Fruit fly (Drosophila melanogaster) whole organism, embryonic: Measurements from ENCODE around the gene MBD-like.
A peak's percentile ranks its signal among the peaks of the same experiment; 100 is the strongest.

Experiments
- CG1024 ChIP-seq: fragments of 200-800 bp; sonication (Bioruptor generic); IDR thresholded peaks from 2 replicates; pipeline ENCODE4 v1.3.6; 2022; ENCODE audit warnings: missing biosample characterization, missing genetic modification characterization
- CG11247 ChIP-seq: fragments of 200-800 bp; sonication (Bioruptor generic); IDR thresholded peaks from 2 replicates; pipeline ENCODE4 v1.3.6; 2022; ENCODE audit warnings: missing biosample characterization, missing genetic modification characterization
- CG14014 ChIP-seq: fragments of 200-800 bp; sonication (Bioruptor generic); IDR thresholded peaks from 2 replicates; pipeline ENCODE4 v1.3.6; 2022; ENCODE audit warnings: missing biosample characterization, missing genetic modification characterization
- CG14710 ChIP-seq: fragments of 200-800 bp; sonication (Bioruptor generic); optimal IDR thresholded peaks from 3 replicates; lab custom pipeline; 2019; ENCODE audit warnings: missing biosample characterization, mild to moderate bottlenecking, missing genetic modification characterization, moderate library complexity
- CG16815 ChIP-seq: fragments of 200-800 bp; sonication (Bioruptor generic); optimal IDR thresholded peaks from 3 replicates; lab custom pipeline; 2017; ENCODE audit warnings: missing biosample characterization, mild to moderate bottlenecking, missing genetic modification characterization
- CG17186 ChIP-seq: fragments of 200-800 bp; sonication (Bioruptor generic); optimal IDR thresholded peaks from 3 replicates; lab custom pipeline; 2017; ENCODE audit warnings: missing biosample characterization, missing genetic modification reagents, missing genetic modification characterization
- CG18476 ChIP-seq: fragments of 200-800 bp; sonication (Bioruptor generic); optimal IDR thresholded peaks from 2 replicates; lab custom pipeline; 2016; ENCODE audit warnings: missing biosample characterization, mild to moderate bottlenecking, missing genetic modification characterization
- CG31224 ChIP-seq: fragments of 200-800 bp; sonication (Bioruptor generic); IDR thresholded peaks from 2 replicates; pipeline ENCODE4 v1.3.6; 2022; ENCODE audit warnings: missing biosample characterization, missing genetic modification characterization
- CG31388 ChIP-seq: fragments of 200-800 bp; sonication (Bioruptor generic); optimal IDR thresholded peaks from 2 replicates; lab custom pipeline; 2016; ENCODE audit warnings: missing biosample characterization, missing genetic modification characterization
- CG32532 ChIP-seq: fragments of 200-800 bp; sonication (Bioruptor generic); IDR thresholded peaks from 2 replicates; pipeline ENCODE4 v1.3.6; 2022; ENCODE audit warnings: missing biosample characterization, missing genetic modification characterization
- CG32767 ChIP-seq: fragments of 200-800 bp; sonication (Bioruptor generic); IDR thresholded peaks from 2 replicates; pipeline ENCODE4 v1.3.6; 2022; ENCODE audit warnings: missing biosample characterization, missing genetic modification characterization
- CG32772 ChIP-seq: fragments of 200-800 bp; sonication (Bioruptor generic); IDR thresholded peaks from 2 replicates; pipeline ENCODE4 v1.3.6; 2022; ENCODE audit warnings: missing biosample characterization, missing genetic modification characterization
- CG3838 ChIP-seq: fragments of 200-800 bp; sonication (Bioruptor generic); optimal IDR thresholded peaks from 3 replicates; lab custom pipeline; 2016; ENCODE audit warnings: missing biosample characterization, missing genetic modification characterization
- CG5953 ChIP-seq: fragments of 200-800 bp; sonication (Bioruptor generic); IDR thresholded peaks from 2 replicates; pipeline ENCODE4 v1.3.6; 2022; ENCODE audit warnings: missing biosample characterization, missing genetic modification characterization
- CG6175 ChIP-seq: fragments of 200-800 bp; sonication (Bioruptor generic); IDR thresholded peaks from 3 replicates; pipeline ENCODE4 v1.3.6; 2022; ENCODE audit warnings: missing biosample characterization, missing genetic modification characterization
- CG6654 ChIP-seq: fragments of 200-800 bp; sonication (Bioruptor generic); optimal IDR thresholded peaks from 2 replicates; lab custom pipeline; 2017; ENCODE audit warnings: missing biosample characterization, mild to moderate bottlenecking, missing genetic modification characterization
- CG6813 ChIP-seq: fragments of 200-800 bp; sonication (Bioruptor generic); optimal IDR thresholded peaks from 2 replicates; lab custom pipeline; 2017; ENCODE audit warnings: missing biosample characterization, missing genetic modification characterization, mild to moderate bottlenecking, moderate library complexity, missing genetic modification reagents
- CG7987 ChIP-seq: fragments of 200-800 bp; sonication (Bioruptor generic); optimal IDR thresholded peaks from 2 replicates; lab custom pipeline; 2018; ENCODE audit warnings: missing biosample characterization, mild to moderate bottlenecking, missing genetic modification characterization, moderate library complexity
- CG8359 ChIP-seq: fragments of 200-800 bp; sonication (Bioruptor generic); optimal IDR thresholded peaks from 2 replicates; lab custom pipeline; 2017; ENCODE audit warnings: missing biosample characterization, mild to moderate bottlenecking, missing genetic modification characterization, borderline replicate concordance
- CG9727 ChIP-seq: fragments of 200-800 bp; sonication (Bioruptor generic); optimal IDR thresholded peaks from 3 replicates; lab custom pipeline; 2017; ENCODE audit warnings: missing biosample characterization, mild to moderate bottlenecking, missing genetic modification characterization
- CG9797 ChIP-seq: fragments of 200-800 bp; sonication (Bioruptor generic); optimal IDR thresholded peaks from 3 replicates; lab custom pipeline; 2018; ENCODE audit warnings: missing biosample characterization, mild to moderate bottlenecking, missing genetic modification characterization
- CG9876 ChIP-seq: fragments of 200-800 bp; sonication (Bioruptor generic); optimal IDR thresholded peaks from 2 replicates; lab custom pipeline; 2016; ENCODE audit warnings: missing biosample characterization, missing genetic modification characterization
- CkIIα-i1 ChIP-seq: fragments of 200-800 bp; sonication (Bioruptor generic); IDR thresholded peaks from 2 replicates; pipeline ENCODE4 v1.3.6; 2022; ENCODE audit warnings: missing biosample characterization, missing genetic modification characterization
- Fer2 ChIP-seq: fragments of 200-800 bp; sonication (Bioruptor generic); optimal IDR thresholded peaks from 2 replicates; lab custom pipeline; 2018; ENCODE audit warnings: missing biosample characterization, mild to moderate bottlenecking, missing genetic modification characterization, moderate library complexity
- H2.0 ChIP-seq: fragments of 200-800 bp; sonication (Bioruptor generic); IDR thresholded peaks from 2 replicates; pipeline ENCODE4 v1.3.6; 2022; ENCODE audit warnings: missing biosample characterization, missing genetic modification characterization
- HLH54F ChIP-seq: fragments of 200-800 bp; sonication (Bioruptor generic); optimal IDR thresholded peaks from 3 replicates; lab custom pipeline; 2016; ENCODE audit warnings: missing biosample characterization, missing genetic modification characterization
- Nf-YA ChIP-seq: fragments of 200-800 bp; sonication (Bioruptor generic); IDR thresholded peaks from 2 replicates; pipeline ENCODE4 v1.3.6; 2022; ENCODE audit warnings: missing biosample characterization, missing genetic modification characterization
- Rx ChIP-seq: fragments of 200-800 bp; sonication (Bioruptor generic); IDR thresholded peaks from 2 replicates; pipeline ENCODE4 v1.3.6; 2022; ENCODE audit warnings: missing biosample characterization, missing genetic modification characterization
- Spps ChIP-seq: fragments of 200-800 bp; sonication (Bioruptor generic); optimal IDR thresholded peaks from 2 replicates; lab custom pipeline; 2018; ENCODE audit warnings: missing biosample characterization, mild to moderate bottlenecking, missing genetic modification characterization
- Vsx1 ChIP-seq: fragments of 200-800 bp; sonication (Bioruptor generic); optimal IDR thresholded peaks from 2 replicates; lab custom pipeline; 2017; ENCODE audit warnings: missing biosample characterization, mild to moderate bottlenecking, missing genetic modification characterization, missing genetic modification reagents
- ab ChIP-seq: fragments of 200-800 bp; sonication (Bioruptor generic); optimal IDR thresholded peaks from 2 replicates; lab custom pipeline; 2016; ENCODE audit warnings: missing biosample characterization, missing genetic modification characterization
- cas ChIP-seq: fragments of 200-800 bp; sonication (Bioruptor generic); IDR thresholded peaks from 2 replicates; pipeline ENCODE4 v1.3.6; 2022; ENCODE audit warnings: missing biosample characterization, missing genetic modification characterization
- da ChIP-seq: fragments of 200-800 bp; sonication (Bioruptor generic); optimal IDR thresholded peaks from 2 replicates; lab custom pipeline; 2016; ENCODE audit warnings: missing biosample characterization, missing genetic modification characterization
- dati ChIP-seq: fragments of 200-800 bp; sonication (Bioruptor generic); IDR thresholded peaks from 2 replicates; pipeline ENCODE4 v1.3.6; 2022; ENCODE audit warnings: missing biosample characterization, missing genetic modification characterization
- eve ChIP-seq, 2 experiments: fragments of >200 bp; optimal IDR thresholded peaks; 2 replicates each; lab custom pipeline; 2017; ENCODE audit warnings: missing biosample characterization in 2 of 2, missing genetic modification characterization in 2 of 2
- fru ChIP-seq: fragments of >200 bp; optimal IDR thresholded peaks from 2 replicates; lab custom pipeline; 2017
- gfzf ChIP-seq: fragments of 200-800 bp; sonication (Bioruptor generic); optimal IDR thresholded peaks from 2 replicates; lab custom pipeline; 2016; ENCODE audit warnings: missing biosample characterization, mild to moderate bottlenecking, missing genetic modification characterization, moderate library complexity
- hb ChIP-seq: fragments of 200-800 bp; sonication (Bioruptor generic); IDR thresholded peaks from 3 replicates; pipeline ENCODE4 v1.3.6; 2022; ENCODE audit warnings: missing biosample characterization, missing genetic modification characterization; ENCODE audit not compliant: partially characterized antibody
- kay ChIP-seq: fragments of 200-800 bp; sonication (Bioruptor generic); optimal IDR thresholded peaks from 2 replicates; lab custom pipeline; 2016; ENCODE audit warnings: missing biosample characterization, missing genetic modification characterization
- pb ChIP-seq: fragments of 200-800 bp; sonication (Bioruptor generic); optimal IDR thresholded peaks from 3 replicates; lab custom pipeline; 2016; ENCODE audit warnings: missing biosample characterization, missing genetic modification characterization
- pita ChIP-seq: fragments of 200-800 bp; sonication (Bioruptor generic); optimal IDR thresholded peaks from 2 replicates; lab custom pipeline; 2017; ENCODE audit warnings: missing biosample characterization, mild to moderate bottlenecking, missing genetic modification characterization
- pros ChIP-seq: fragments of 200-800 bp; sonication (Bioruptor generic); optimal IDR thresholded peaks from 3 replicates; lab custom pipeline; 2019; ENCODE audit warnings: missing biosample characterization, mild to moderate bottlenecking, missing genetic modification characterization, moderate library complexity
- slou ChIP-seq: fragments of 200-800 bp; sonication (Bioruptor generic); optimal IDR thresholded peaks from 3 replicates; lab custom pipeline; 2016; ENCODE audit warnings: missing biosample characterization, missing genetic modification characterization
- sr ChIP-seq: fragments of 200-800 bp; sonication (Bioruptor generic); IDR thresholded peaks from 3 replicates; pipeline ENCODE4 v1.3.6; 2022; ENCODE audit warnings: missing biosample characterization, missing genetic modification characterization
- tio ChIP-seq: fragments of 200-800 bp; sonication (Bioruptor generic); optimal IDR thresholded peaks from 2 replicates; lab custom pipeline; 2017; ENCODE audit warnings: missing biosample characterization, missing genetic modification characterization, inconsistent platforms
- trem ChIP-seq: fragments of 200-800 bp; optimal IDR thresholded peaks from 3 replicates; lab custom pipeline; 2019; ENCODE audit warnings: missing biosample characterization, mild to moderate bottlenecking, missing genetic modification characterization, moderate library complexity
- vfl ChIP-seq: fragments of 200-800 bp; sonication (Bioruptor generic); optimal IDR thresholded peaks from 2 replicates; lab custom pipeline; 2016; ENCODE audit warnings: missing biosample characterization, missing genetic modification characterization
- vnd ChIP-seq: fragments of 200-800 bp; sonication (Bioruptor generic); IDR thresholded peaks from 3 replicates; pipeline ENCODE4 v1.3.6; 2022; ENCODE audit warnings: missing biosample characterization, missing genetic modification characterization; ENCODE audit not compliant: partially characterized antibody
- vvl ChIP-seq: fragments of 200-800 bp; sonication (Bioruptor generic); IDR thresholded peaks from 2 replicates; pipeline ENCODE4 v1.3.6; 2022; ENCODE audit warnings: missing biosample characterization, missing genetic modification characterization
- zen ChIP-seq: fragments of 200-800 bp; sonication (Bioruptor generic); optimal IDR thresholded peaks from 3 replicates; lab custom pipeline; 2018; ENCODE audit warnings: missing biosample characterization, mild to moderate bottlenecking, missing genetic modification characterization, moderate library complexity
- zfh2 ChIP-seq: fragments of 200-800 bp; sonication (Bioruptor generic); optimal IDR thresholded peaks from 2 replicates; lab custom pipeline; 2016; ENCODE audit warnings: missing biosample characterization, missing genetic modification characterization

Gene MBD-like

dm6 chr3R:9563240-9563992 lies 3.9 kb downstream of the MBD-like start, which contains the start of the genes CG9393 and Vps45 (continued):
- no peak for TF ChIP-seq eve (GFP tag; optimal IDR thresholded peaks at IDR 0.05; lab: Kevin White, UChicago)
- TF ChIP-seq CG18476 (GFP tag; lab: Kevin White, UChicago) = peak; percentile 52
- TF ChIP-seq hb = peak; percentile 93
- TF ChIP-seq CG32772 (GFP tag; lab: Robert Waterston, UW) = peak; percentile 65
- peak; percentile 27 for TF ChIP-seq gfzf (GFP tag; lab: Kevin White, UChicago)
- TF ChIP-seq kay = peak; percentile 20
- TF ChIP-seq Fer2 (tag; lab: Kevin White, UChicago) = peak; percentile 58
- no peak for TF ChIP-seq pita (GFP tag; lab: Kevin White, UChicago)
- TF ChIP-seq zfh2 (GFP tag; lab: Kevin White, UChicago) = peak; percentile 79
- TF ChIP-seq CG16815 (GFP tag; lab: Kevin White, UChicago) = peak; percentile 3
- TF ChIP-seq CG6813 = no peak
- no peak for TF ChIP-seq CG7987 (GFP tag; lab: Kevin White, UChicago)
- TF ChIP-seq H2.0 (GFP tag; lab: Robert Waterston, UW) = no peak
- TF ChIP-seq Vsx1 (GFP tag; lab: Kevin White, UChicago) = no peak
- TF ChIP-seq cas (GFP tag; lab: Robert Waterston, UW) = 0 out of 2 replicates have a peak, but pooled peaks have one; percentile 36
- peak; percentile 60 for TF ChIP-seq CG17186
- no peak for TF ChIP-seq slou (GFP tag; lab: Kevin White, UChicago)
- no peak for TF ChIP-seq fru (lab: Kevin White, UChicago)
- TF ChIP-seq CG9797 = peak; percentile 53
- no peak; the same call in 1 of the 2 replicates for TF ChIP-seq CG14014 (GFP tag; lab: Robert Waterston, UW)
- peak; percentile 64 for TF ChIP-seq vvl (GFP tag; lab: Robert Waterston, UW)
- TF ChIP-seq pb (GFP tag; lab: Kevin White, UChicago) = no peak
- no peak for TF ChIP-seq CG5953 (GFP tag; lab: Robert Waterston, UW)
- TF ChIP-seq sr (GFP tag; lab: Robert Waterston, UW) = no peak
- TF ChIP-seq tio = no peak
- no peak for TF ChIP-seq CG6175
- TF ChIP-seq CG11247 (GFP tag; lab: Robert Waterston, UW) = no peak
- TF ChIP-seq CG3838 (GFP tag; lab: Kevin White, UChicago) = no peak
- TF ChIP-seq CkIIα-i1 (GFP tag; lab: Robert Waterston, UW) = no peak
- 0 out of 2 replicates have a peak, but pooled peaks have one; percentile 23 for TF ChIP-seq Rx (GFP tag; lab: Robert Waterston, UW)
- no peak for TF ChIP-seq CG32767
- peak; percentile 78 for TF ChIP-seq HLH54F (GFP tag; lab: Kevin White, UChicago)
- peak; percentile 52 for TF ChIP-seq vfl (GFP tag; lab: Kevin White, UChicago)
- no peak for TF ChIP-seq Nf-YA
- no peak for TF ChIP-seq CG6654 (GFP tag; lab: Kevin White, UChicago)
- peak; percentile 57 for TF ChIP-seq da (GFP tag; lab: Kevin White, UChicago)
- TF ChIP-seq vnd = peak; percentile 95
- TF ChIP-seq CG32532 (GFP tag; lab: Robert Waterston, UW) = peak; percentile 47
- TF ChIP-seq CG8359 = no peak
- TF ChIP-seq CG31224 (GFP tag; lab: Robert Waterston, UW) = no peak
- peak; percentile 81 for TF ChIP-seq CG14710
- peak; percentile 12 for TF ChIP-seq CG9876 (GFP tag; lab: Kevin White, UChicago)
- TF ChIP-seq CG1024 = no peak
- TF ChIP-seq zen (tag; lab: Kevin White, UChicago) = peak; percentile 51
- TF ChIP-seq CG9727 (GFP tag; lab: Kevin White, UChicago) = peak; percentile 67
- no peak for TF ChIP-seq Spps (tag; lab: Kevin White, UChicago)
- no peak for TF ChIP-seq dati
- TF ChIP-seq trem (tag; lab: Kevin White, UChicago) = peak; percentile 78
- no peak for TF ChIP-seq ab (GFP tag; lab: Kevin White, UChicago)
- peak; percentile 13 for TF ChIP-seq CG31388 (GFP tag; lab: Kevin White, UChicago)
- TF ChIP-seq pros (GFP tag; lab: Kevin White, UChicago) = no peak
